Worm (Caenorhabditis elegans): Measurements from ENCODE around the gene C44C10.11.
A peak's percentile ranks its signal among the peaks of the same experiment; 100 is the strongest.

DNA sequence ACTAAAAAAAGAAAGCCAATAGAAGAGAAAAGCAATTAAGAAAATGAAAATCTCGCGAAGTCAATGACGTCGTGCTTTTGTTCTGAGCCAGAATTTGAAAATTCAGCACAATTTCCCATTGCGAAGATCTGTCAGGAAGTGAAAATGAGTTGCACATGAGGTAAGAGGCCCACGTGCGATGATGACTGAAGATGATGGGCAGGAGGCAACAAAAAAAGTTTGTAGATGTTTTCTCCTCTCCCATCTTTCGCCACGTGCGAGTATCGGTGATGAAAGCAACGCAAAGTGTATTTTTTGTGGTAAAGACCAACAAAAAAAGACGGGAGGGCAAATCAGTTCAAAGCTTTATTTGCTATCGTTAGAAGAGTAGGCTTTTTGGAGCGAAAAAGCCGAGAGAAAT is 48.1 kb downstream of the C44C10.11 start:
- TF ChIP-seq aly-2 (tag; optimal IDR thresholded peaks at IDR 0.05) (no peak), ama-1 (optimal IDR thresholded peaks at IDR 0.05) (no peak), nhr-77 (tag; optimal IDR thresholded peaks at IDR 0.05) (no peak), snu-23 (GFP tag; optimal IDR thresholded peaks at IDR 0.05) (no peak), tbx-2 (tag; optimal IDR thresholded peaks at IDR 0.05) (peak; percentile 9), isw-1 (GFP tag; IDR thresholded peaks at IDR 0.05) (no peak), lsy-2 (tag; optimal IDR thresholded peaks at IDR 0.05) (no peak), ceh-8 (GFP tag; optimal IDR thresholded peaks at IDR 0.05) (no peak)
